Worm (Caenorhabditis elegans): ENCODE measurements around the gene T10F2.2.

The T10F2.2 gene

DNA sequence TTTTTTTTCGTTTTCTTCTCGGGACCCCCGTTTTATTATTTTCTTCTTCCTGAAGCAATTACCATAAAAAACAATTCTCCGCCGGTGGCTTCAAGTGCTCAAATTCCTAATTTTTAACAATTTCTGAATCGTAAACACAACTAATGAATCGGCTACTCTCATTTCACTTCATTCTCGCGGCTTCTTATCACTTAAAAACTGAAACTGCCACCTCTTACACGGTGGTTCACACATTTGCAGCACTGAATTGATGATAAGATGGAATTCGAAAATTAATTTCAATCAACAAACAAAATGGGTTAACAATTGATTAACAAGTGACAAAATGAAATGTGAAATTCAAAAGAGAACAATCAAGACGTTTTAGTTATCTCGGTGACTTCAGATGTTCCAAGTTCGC, 28.0 kb downstream of the T10F2.2 start:
- TF ChIP-seq pha-4 (tag; optimal IDR thresholded peaks at IDR 0.05) (peak; percentile 19), pqm-1 (tag; optimal IDR thresholded peaks at IDR 0.05) (peak; percentile 70), eor-1 (tag; optimal IDR thresholded peaks at IDR 0.05) (no peak), elt-2 (tag; optimal IDR thresholded peaks at IDR 0.05) (peak; percentile 79)

DNA sequence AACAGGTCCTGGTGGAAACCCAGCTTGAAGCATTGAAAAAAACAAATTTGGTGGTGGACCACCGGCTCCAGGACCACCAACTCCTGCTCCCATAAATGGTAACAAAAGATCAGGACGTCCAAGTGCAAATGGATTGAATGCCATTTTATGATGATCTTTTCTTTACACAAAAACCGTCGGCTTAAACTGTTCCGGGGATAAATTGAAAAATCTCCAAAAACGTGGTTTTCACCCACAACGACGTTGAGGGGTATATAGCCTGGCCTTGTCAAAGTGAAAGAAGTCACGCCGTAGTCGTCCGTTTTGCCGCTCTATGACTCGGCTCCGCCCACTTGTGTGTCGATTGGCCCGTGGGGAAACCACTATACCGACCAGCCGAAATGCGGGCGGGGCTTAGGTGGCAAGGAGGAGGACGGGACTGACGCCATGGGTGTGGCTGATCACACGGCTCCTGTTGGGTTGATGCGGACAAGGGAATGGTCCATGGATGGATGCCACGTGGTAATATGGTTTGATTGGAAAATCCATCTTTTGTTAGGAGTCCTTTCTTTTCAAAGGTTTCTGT, 29.0 kb downstream of the T10F2.2 start, which contains the start of gene tbx-2:
Gene tbx-2, minus strand, starts transcription at position 264 of the 565 bp plus-strand sequence.
- TF ChIP-seq nhr-25 (tag; optimal IDR thresholded peaks at IDR 0.05) (no peak), sea-2 (GFP tag; optimal IDR thresholded peaks at IDR 0.05) (no peak), egl-27 (tag; optimal IDR thresholded peaks at IDR 0.05) (no peak), egl-5 (tag; optimal IDR thresholded peaks at IDR 0.05) (no peak), fkh-2 (tag; optimal IDR thresholded peaks at IDR 0.05) (no peak), ceh-9 (tag; optimal IDR thresholded peaks at IDR 0.05) (no peak), nhr-77 (tag; optimal IDR thresholded peaks at IDR 0.05) (no peak), lsy-12 (tag; optimal IDR thresholded peaks at IDR 0.05) (no peak), ztf-11 (tag; optimal IDR thresholded peaks at IDR 0.05) (no peak), nfya-1 (tag; optimal IDR thresholded peaks at IDR 0.05; ENCODE audit: insufficient read depth) (peak; percentile 97), daf-12 (tag; optimal IDR thresholded peaks at IDR 0.05) (no peak), ceh-28 (tag; optimal IDR thresholded peaks at IDR 0.05) (no peak), tbx-2 (tag; optimal IDR thresholded peaks at IDR 0.05) (peak; percentile 90), nhr-12 (tag; optimal IDR thresholded peaks at IDR 0.05) (no peak), ceh-82 (tag; optimal IDR thresholded peaks at IDR 0.05) (no peak), jun-1 (tag; optimal IDR thresholded peaks at IDR 0.05) (no peak), nhr-237 (tag; optimal IDR thresholded peaks at IDR 0.05) (no peak), nhr-28 (tag; optimal IDR thresholded peaks at IDR 0.05) (no peak), elt-2 (tag; optimal IDR thresholded peaks at IDR 0.05) (peak; percentile 8), pha-4 (tag; optimal IDR thresholded peaks at IDR 0.05) (no peak), fos-1 (tag; optimal IDR thresholded peaks at IDR 0.05) (no peak), R02D3.7 (tag; optimal IDR thresholded peaks at IDR 0.05) (no peak), elt-3 (tag; optimal IDR thresholded peaks at IDR 0.05) (no peak), nhr-43 (tag; optimal IDR thresholded peaks at IDR 0.05; ENCODE audit: poor library complexity, severe bottlenecking) (no peak), nhr-76 (tag; optimal IDR thresholded peaks at IDR 0.05) (no peak)

- TF ChIP-seq tbx-2 (tag; optimal IDR thresholded peaks at IDR 0.05): peak; percentile 23
- peak; percentile 49 for TF ChIP-seq nfya-1 (tag; optimal IDR thresholded peaks at IDR 0.05; ENCODE audit: insufficient read depth)
- TF ChIP-seq daf-12 (tag; optimal IDR thresholded peaks at IDR 0.05): no peak
- no peak for TF ChIP-seq pqm-1 (tag; optimal IDR thresholded peaks at IDR 0.05)
- no peak for TF ChIP-seq elt-2 (tag; optimal IDR thresholded peaks at IDR 0.05)
- no peak for TF ChIP-seq eor-1 (tag; optimal IDR thresholded peaks at IDR 0.05)
- no peak for TF ChIP-seq lin-39 (tag; optimal IDR thresholded peaks at IDR 0.05)
- no peak for TF ChIP-seq skn-1 (tag; optimal IDR thresholded peaks at IDR 0.05)
Measured at ce11 chrIII:5134506-5134905, 30.6 kb downstream of the T10F2.2 start.

DNA sequence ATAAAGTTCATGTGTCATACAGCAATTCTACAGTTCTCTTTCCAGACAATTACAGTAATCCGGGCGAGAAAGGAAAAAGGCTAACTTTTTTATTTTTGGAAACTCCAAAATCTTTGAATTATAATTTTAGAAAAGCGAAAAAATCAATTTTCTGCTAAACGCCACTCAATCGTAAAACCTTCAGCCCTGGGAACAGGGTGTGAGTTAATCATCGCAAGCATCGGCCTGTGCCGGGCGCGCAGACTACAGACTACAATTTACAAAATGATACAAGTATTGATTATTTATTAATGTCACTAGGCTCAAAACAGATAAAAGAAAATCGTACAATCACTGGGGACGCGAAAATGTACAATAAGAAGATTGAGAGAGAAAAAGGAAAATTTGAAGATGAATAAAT, 34.5 kb downstream of the T10F2.2 start:
- no peak for TF ChIP-seq nhr-67 (tag; optimal IDR thresholded peaks at IDR 0.05)
- no peak for TF ChIP-seq mml-1 (tag; optimal IDR thresholded peaks at IDR 0.05)
- no peak for TF ChIP-seq skn-1 (tag; optimal IDR thresholded peaks at IDR 0.05)
- no peak for TF ChIP-seq jun-1 (tag; optimal IDR thresholded peaks at IDR 0.05)
- TF ChIP-seq snpc-4 (tag; optimal IDR thresholded peaks at IDR 0.05): no peak
- no peak for TF ChIP-seq sea-2 (GFP tag; optimal IDR thresholded peaks at IDR 0.05)
- TF ChIP-seq hmg-11 (tag; optimal IDR thresholded peaks at IDR 0.05): no peak
- TF ChIP-seq ztf-11 (tag; optimal IDR thresholded peaks at IDR 0.05): no peak
- TF ChIP-seq elt-2 (tag; optimal IDR thresholded peaks at IDR 0.05): no peak
- no peak for TF ChIP-seq fos-1 (tag; optimal IDR thresholded peaks at IDR 0.05)
- no peak for TF ChIP-seq egl-5 (tag; optimal IDR thresholded peaks at IDR 0.05)
- no peak for TF ChIP-seq egl-27 (tag; optimal IDR thresholded peaks at IDR 0.05)
- TF ChIP-seq lsy-12 (tag; optimal IDR thresholded peaks at IDR 0.05): no peak
- no peak for TF ChIP-seq ama-1 (optimal IDR thresholded peaks at IDR 0.05)
- TF ChIP-seq nhr-77 (tag; optimal IDR thresholded peaks at IDR 0.05): no peak

DNA sequence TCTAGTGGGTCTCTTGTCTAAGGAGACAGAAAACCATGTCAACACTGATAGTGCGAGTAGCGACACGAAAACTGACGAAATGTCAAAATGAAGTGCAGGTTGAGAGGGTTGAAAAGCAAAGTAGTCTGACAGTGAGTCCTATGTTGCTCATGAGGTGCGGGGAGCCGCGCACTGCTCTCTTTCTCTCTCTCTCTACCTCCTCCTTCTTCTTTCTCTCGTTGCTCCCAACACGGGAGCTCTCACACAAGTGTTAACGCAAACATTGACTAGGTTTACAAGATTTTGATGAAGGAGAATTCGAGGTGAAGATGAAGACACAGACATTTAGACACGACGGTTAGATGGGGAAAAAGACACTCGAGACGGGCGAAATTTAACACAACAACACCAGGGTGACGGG, 35.9 kb downstream of the T10F2.2 start:
- TF ChIP-seq nhr-23 (tag; optimal IDR thresholded peaks at IDR 0.05): no peak
- no peak for TF ChIP-seq nhr-237 (tag; optimal IDR thresholded peaks at IDR 0.05)
- TF ChIP-seq ceh-28 (tag; optimal IDR thresholded peaks at IDR 0.05): no peak
- no peak for TF ChIP-seq nhr-43 (tag; optimal IDR thresholded peaks at IDR 0.05; ENCODE audit: poor library complexity, severe bottlenecking)
- peak; percentile 84 for TF ChIP-seq pha-4 (tag; optimal IDR thresholded peaks at IDR 0.05)
- TF ChIP-seq tbx-2 (tag; optimal IDR thresholded peaks at IDR 0.05): peak; percentile 80

All from whole organism, L3 larva.